Worm (Caenorhabditis elegans) whole organism, early embryonic: ENCODE data around the gene W07G4.2.

Source experiments
- ceh-36 ChIP-seq: sonication (generic microtip); optimal IDR thresholded peaks from 2 replicates; lab custom pipeline; 2016; ENCODE audit warnings: missing genetic modification characterization, inconsistent platforms, missing compliant biosample characterization
- tra-4 ChIP-seq: sonication (generic microtip); optimal IDR thresholded peaks from 2 replicates; lab custom pipeline; 2017; ENCODE audit warnings: missing genetic modification characterization, missing compliant biosample characterization

DNA sequence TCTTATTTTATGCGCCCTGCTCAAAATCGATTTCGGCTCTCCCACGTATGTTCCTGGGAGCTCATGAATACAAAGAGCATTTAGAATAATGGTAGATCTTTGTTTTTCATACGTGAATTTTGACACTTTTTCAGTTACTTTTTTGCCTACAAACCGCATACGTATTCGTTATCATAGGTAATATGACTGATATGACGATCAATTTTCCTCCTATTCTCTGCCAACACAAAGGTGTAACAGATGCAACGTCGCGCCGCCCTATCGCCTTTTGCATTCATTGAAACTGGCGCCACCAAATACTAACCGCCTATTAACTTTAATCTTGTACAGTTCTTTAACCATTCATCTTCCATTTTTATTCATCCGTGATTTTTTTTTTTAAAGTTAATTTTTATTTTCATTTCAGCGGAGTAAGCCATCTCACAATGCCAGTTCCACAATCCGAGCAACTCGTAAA lies 11.2 kb upstream of the W07G4.2 start, which contains the start of gene W07G4.5:
- TF ChIP-seq ceh-36 (tag; lab: Kevin White, UChicago) (no peak), tra-4 (tag; lab: Kevin White, UChicago) (no peak)
